Worm (Caenorhabditis elegans) whole organism, young adult: ENCODE measurements around the gene mlc-1.

Experiments
- F22D6.2 ChIP-seq: sonication (generic microtip); optimal IDR thresholded peaks from 2 replicates; lab custom pipeline; 2016; ENCODE audit warnings: mild to moderate bottlenecking, missing genetic modification characterization, missing compliant biosample characterization
- F52B5.7 ChIP-seq: sonication (generic microtip); optimal IDR thresholded peaks from 2 replicates; lab custom pipeline; 2016; ENCODE audit warnings: mild to moderate bottlenecking, missing genetic modification characterization, missing compliant biosample characterization
- akir-1 ChIP-seq: fragments of 200-800 bp; sonication (Bioruptor generic); optimal IDR thresholded peaks from 2 replicates; lab custom pipeline; 2018; ENCODE audit warnings: mild to moderate bottlenecking, missing genetic modification characterization, moderate library complexity, missing compliant biosample characterization
- ceh-27 ChIP-seq: fragments of 200-800 bp; sonication (Bioruptor generic); optimal IDR thresholded peaks from 2 replicates; lab custom pipeline; 2018; ENCODE audit warnings: mild to moderate bottlenecking, missing genetic modification characterization, moderate library complexity, missing compliant biosample characterization
- egrh-3 ChIP-seq: fragments of 200-800 bp; sonication (Bioruptor generic); IDR thresholded peaks from 2 replicates; pipeline ENCODE4 v1.3.6; 2022; ENCODE audit warnings: missing genetic modification reagents, missing genetic modification characterization, missing compliant biosample characterization
- ets-4 ChIP-seq: fragments of 200-800 bp; sonication (Bioruptor generic); optimal IDR thresholded peaks from 2 replicates; lab custom pipeline; 2018; ENCODE audit warnings: mild to moderate bottlenecking, missing genetic modification characterization, missing compliant biosample characterization
- gei-17 ChIP-seq: fragments of 200-800 bp; sonication (Bioruptor generic); optimal IDR thresholded peaks from 2 replicates; lab custom pipeline; 2018; ENCODE audit warnings: mild to moderate bottlenecking, missing genetic modification characterization, missing compliant biosample characterization
- let-526 ChIP-seq: fragments of 200-800 bp; sonication (Bioruptor generic); IDR thresholded peaks from 2 replicates; pipeline ENCODE4 v1.3.6; 2022; ENCODE audit warnings: missing genetic modification reagents, missing genetic modification characterization, missing compliant biosample characterization
- nhr-120 ChIP-seq: fragments of 200-800 bp; sonication (Bioruptor generic); IDR thresholded peaks from 2 replicates; pipeline ENCODE4 v1.3.6; 2022; ENCODE audit warnings: missing genetic modification characterization, missing compliant biosample characterization
- nhr-80 ChIP-seq: sonication (generic microtip); optimal IDR thresholded peaks from 2 replicates; lab custom pipeline; 2016; ENCODE audit warnings: missing genetic modification characterization, missing compliant biosample characterization
- tlf-1 ChIP-seq: fragments of 200-800 bp; sonication (Bioruptor generic); optimal IDR thresholded peaks from 2 replicates; lab custom pipeline; 2018; ENCODE audit warnings: mild to moderate bottlenecking, missing genetic modification characterization, missing compliant biosample characterization
- unc-130 ChIP-seq: sonication (generic microtip); optimal IDR thresholded peaks from 2 replicates; lab custom pipeline; 2016; ENCODE audit warnings: missing genetic modification reagents, missing genetic modification characterization, missing compliant biosample characterization

ce11 chrX:17428803-17429202 is 30.2 kb upstream of the mlc-1 start, which contains the start of gene pbo-6:
- TF ChIP-seq tlf-1 (GFP tag; lab: Kevin White, UChicago), result no peak
- TF ChIP-seq F52B5.7 (tag; lab: Kevin White, UChicago), result no peak
- TF ChIP-seq ets-4 (GFP tag; lab: Kevin White, UChicago), result no peak
- TF ChIP-seq egrh-3 (GFP tag; lab: Robert Waterston, UW), result no peak
- TF ChIP-seq ceh-27 (GFP tag; lab: Kevin White, UChicago), result no peak
- TF ChIP-seq nhr-80 (tag; lab: Kevin White, UChicago), result no peak
- TF ChIP-seq nhr-120 (GFP tag; lab: Robert Waterston, UW), result no peak
- TF ChIP-seq unc-130 (GFP tag; lab: Kevin White, UChicago), result no peak
- no peak for TF ChIP-seq let-526 (GFP tag; lab: Robert Waterston, UW)
- TF ChIP-seq gei-17 (GFP tag; lab: Kevin White, UChicago), result no peak
- no peak for TF ChIP-seq F22D6.2
- no peak for TF ChIP-seq akir-1
